Fruit fly (Drosophila melanogaster) whole organism, prepupa: Measurements from ENCODE around the gene Nph.

Source experiments
- Blimp-1 ChIP-seq: fragments of 200-800 bp; sonication (Bioruptor generic); optimal IDR thresholded peaks from 3 replicates; lab custom pipeline; 2017; ENCODE audit warnings: missing biosample characterization, missing genetic modification characterization, mild to moderate bottlenecking, moderate library complexity, missing genetic modification reagents
- CG10631 ChIP-seq: fragments of 200-800 bp; sonication (Bioruptor generic); optimal IDR thresholded peaks from 2 replicates; lab custom pipeline; 2016; ENCODE audit warnings: missing biosample characterization, missing genetic modification characterization
- CG11902 ChIP-seq: fragments of 200-800 bp; sonication (Bioruptor generic); optimal IDR thresholded peaks from 3 replicates; lab custom pipeline; 2016; ENCODE audit warnings: missing biosample characterization, missing genetic modification characterization
- CG1621 ChIP-seq: fragments of 200-800 bp; sonication (Bioruptor generic); optimal IDR thresholded peaks from 3 replicates; lab custom pipeline; 2018; ENCODE audit warnings: missing biosample characterization, mild to moderate bottlenecking, missing genetic modification characterization
- CG3032 ChIP-seq: fragments of 200-800 bp; optimal IDR thresholded peaks from 2 replicates; lab custom pipeline; 2019; ENCODE audit warnings: missing biosample characterization, mild to moderate bottlenecking, missing genetic modification characterization, moderate library complexity
- CG31627 ChIP-seq: fragments of 200-800 bp; sonication (Bioruptor generic); optimal IDR thresholded peaks from 3 replicates; lab custom pipeline; 2016; ENCODE audit warnings: missing biosample characterization, missing genetic modification characterization
- CG34406 ChIP-seq: fragments of 200-800 bp; sonication (Bioruptor generic); optimal IDR thresholded peaks from 3 replicates; lab custom pipeline; 2016; ENCODE audit warnings: missing biosample characterization, missing genetic modification characterization
- CG3919 ChIP-seq: fragments of 200-800 bp; sonication (Bioruptor generic); optimal IDR thresholded peaks from 3 replicates; lab custom pipeline; 2016; ENCODE audit warnings: missing biosample characterization, missing genetic modification characterization
- CG6276 ChIP-seq: fragments of 200-800 bp; sonication (Bioruptor generic); optimal IDR thresholded peaks from 2 replicates; lab custom pipeline; 2017; ENCODE audit warnings: missing biosample characterization, mild to moderate bottlenecking, missing genetic modification characterization
- CG6792 ChIP-seq: fragments of 200-800 bp; sonication (Bioruptor generic); optimal IDR thresholded peaks from 3 replicates; lab custom pipeline; 2016; ENCODE audit warnings: missing biosample characterization, missing genetic modification characterization
- CG6808 ChIP-seq: fragments of 200-800 bp; sonication (Bioruptor generic); optimal IDR thresholded peaks from 3 replicates; lab custom pipeline; 2017; ENCODE audit warnings: missing biosample characterization, missing genetic modification characterization, mild to moderate bottlenecking, moderate library complexity, missing genetic modification reagents
- CG6854 ChIP-seq: fragments of 200-800 bp; sonication (Bioruptor generic); optimal IDR thresholded peaks from 2 replicates; lab custom pipeline; 2017; ENCODE audit warnings: missing biosample characterization, mild to moderate bottlenecking, missing genetic modification characterization
- CG7368 ChIP-seq: fragments of 200-800 bp; sonication (Bioruptor generic); optimal IDR thresholded peaks from 3 replicates; lab custom pipeline; 2016; ENCODE audit warnings: missing biosample characterization, missing genetic modification characterization
- CG8632 ChIP-seq: fragments of 200-800 bp; sonication (Bioruptor generic); optimal IDR thresholded peaks from 3 replicates; lab custom pipeline; 2016; ENCODE audit warnings: missing biosample characterization, missing genetic modification characterization
- CG9139 ChIP-seq: fragments of 200-800 bp; sonication (Bioruptor generic); optimal IDR thresholded peaks from 3 replicates; lab custom pipeline; 2017; ENCODE audit warnings: missing biosample characterization, mild to moderate bottlenecking, missing genetic modification characterization
- Eip75B ChIP-seq: fragments of 200-800 bp; sonication (Bioruptor generic); optimal IDR thresholded peaks from 3 replicates; lab custom pipeline; 2016; ENCODE audit warnings: missing biosample characterization, missing genetic modification characterization
- Eip93F ChIP-seq: fragments of 200-800 bp; sonication (Bioruptor generic); optimal IDR thresholded peaks from 2 replicates; lab custom pipeline; 2016; ENCODE audit warnings: missing biosample characterization, mild to moderate bottlenecking, missing genetic modification characterization
- Ets21C ChIP-seq: fragments of 200-800 bp; sonication (Bioruptor generic); optimal IDR thresholded peaks from 3 replicates; lab custom pipeline; 2016; ENCODE audit warnings: missing biosample characterization, missing genetic modification characterization
- Gug ChIP-seq: fragments of 200-800 bp; sonication (Bioruptor generic); IDR thresholded peaks from 2 replicates; pipeline ENCODE4 v1.3.6; 2022; ENCODE audit warnings: missing biosample characterization, missing genetic modification characterization
- Hr38 ChIP-seq: sonication (Bioruptor generic); optimal IDR thresholded peaks from 2 replicates; lab custom pipeline; 2016; ENCODE audit warnings: missing biosample characterization, missing genetic modification characterization
- Hr39 ChIP-seq: fragments of 200-800 bp; sonication (Bioruptor generic); optimal IDR thresholded peaks from 2 replicates; lab custom pipeline; 2016; ENCODE audit warnings: missing biosample characterization, missing genetic modification characterization
- Hr4 ChIP-seq: fragments of 200-800 bp; sonication (Bioruptor generic); optimal IDR thresholded peaks from 3 replicates; lab custom pipeline; 2016; ENCODE audit warnings: missing biosample characterization, missing genetic modification characterization
- Met ChIP-seq: fragments of 200-800 bp; sonication (Bioruptor generic); optimal IDR thresholded peaks from 3 replicates; lab custom pipeline; 2016; ENCODE audit warnings: missing biosample characterization, missing genetic modification characterization
- OdsH ChIP-seq: fragments of 200-800 bp; sonication (Bioruptor generic); optimal IDR thresholded peaks from 3 replicates; lab custom pipeline; 2016; ENCODE audit warnings: missing biosample characterization, missing genetic modification characterization
- Smox ChIP-seq: fragments of 200-800 bp; sonication (Bioruptor generic); optimal IDR thresholded peaks from 3 replicates; lab custom pipeline; 2016; ENCODE audit warnings: missing biosample characterization, missing genetic modification characterization
- Sox102F ChIP-seq: fragments of 200-800 bp; sonication (Bioruptor generic); optimal IDR thresholded peaks from 2 replicates; lab custom pipeline; 2016; ENCODE audit warnings: missing biosample characterization, mild to moderate bottlenecking, missing genetic modification characterization
- Sox14 ChIP-seq: fragments of 200-800 bp; sonication (Bioruptor generic); optimal IDR thresholded peaks from 3 replicates; lab custom pipeline; 2016; ENCODE audit warnings: missing biosample characterization, missing genetic modification characterization
- Sox15 ChIP-seq: fragments of 200-800 bp; sonication (Bioruptor generic); optimal IDR thresholded peaks from 3 replicates; lab custom pipeline; 2016; ENCODE audit warnings: missing biosample characterization, missing genetic modification characterization
- achi ChIP-seq: fragments of 200-800 bp; sonication (Bioruptor generic); optimal IDR thresholded peaks from 3 replicates; lab custom pipeline; 2016; ENCODE audit warnings: missing biosample characterization, missing genetic modification characterization
- acj6 ChIP-seq: fragments of 200-800 bp; sonication (Bioruptor generic); optimal IDR thresholded peaks from 3 replicates; lab custom pipeline; 2016; ENCODE audit warnings: missing biosample characterization, missing genetic modification characterization
- cyc ChIP-seq: fragments of 200-800 bp; sonication (Bioruptor generic); optimal IDR thresholded peaks from 3 replicates; lab custom pipeline; 2016; ENCODE audit warnings: missing biosample characterization, missing genetic modification characterization
- dac ChIP-seq: fragments of 200-800 bp; sonication (Bioruptor generic); optimal IDR thresholded peaks from 2 replicates; lab custom pipeline; 2017; ENCODE audit warnings: missing biosample characterization, mild to moderate bottlenecking, missing genetic modification characterization
- esn ChIP-seq: fragments of 200-800 bp; sonication (Bioruptor generic); optimal IDR thresholded peaks from 2 replicates; lab custom pipeline; 2016; ENCODE audit warnings: missing biosample characterization, mild to moderate bottlenecking, missing genetic modification characterization, moderate library complexity
- fd59A ChIP-seq: fragments of 200-800 bp; sonication (Bioruptor generic); optimal IDR thresholded peaks from 2 replicates; lab custom pipeline; 2017; ENCODE audit warnings: missing biosample characterization, mild to moderate bottlenecking, missing genetic modification characterization, missing genetic modification reagents
- fd85E ChIP-seq: fragments of 200-800 bp; sonication (Bioruptor generic); optimal IDR thresholded peaks from 3 replicates; lab custom pipeline; 2016; ENCODE audit warnings: missing biosample characterization, missing genetic modification characterization
- fkh ChIP-seq: fragments of 200-800 bp; sonication (Bioruptor generic); optimal IDR thresholded peaks from 3 replicates; lab custom pipeline; 2017; ENCODE audit warnings: missing biosample characterization, mild to moderate bottlenecking, missing genetic modification characterization, moderate library complexity
- lz ChIP-seq: fragments of 200-800 bp; sonication (Bioruptor generic); optimal IDR thresholded peaks from 3 replicates; lab custom pipeline; 2016; ENCODE audit warnings: missing biosample characterization, missing genetic modification characterization
- net ChIP-seq: fragments of 200-800 bp; sonication (Bioruptor generic); optimal IDR thresholded peaks from 3 replicates; lab custom pipeline; 2016; ENCODE audit warnings: missing biosample characterization, missing genetic modification characterization
- pdm3 ChIP-seq: fragments of 200-800 bp; sonication (Bioruptor generic); optimal IDR thresholded peaks from 3 replicates; lab custom pipeline; 2016; ENCODE audit warnings: missing biosample characterization, missing genetic modification characterization
- spab ChIP-seq: fragments of 200-800 bp; sonication (Bioruptor generic); optimal IDR thresholded peaks from 2 replicates; lab custom pipeline; 2017; ENCODE audit warnings: missing biosample characterization, mild to moderate bottlenecking, missing genetic modification characterization, missing genetic modification reagents
- svp ChIP-seq: fragments of 200-800 bp; sonication (Bioruptor generic); peaks from one replicate; lab custom pipeline; 2016; ENCODE audit warnings: missing biosample characterization, missing genetic modification characterization
- vri ChIP-seq: fragments of 200-800 bp; sonication (Bioruptor generic); optimal IDR thresholded peaks from 3 replicates; lab custom pipeline; 2016; ENCODE audit warnings: missing biosample characterization, mild to moderate bottlenecking, missing genetic modification characterization

Nph gene

dm6 chr3R:30005332-30005979, 795 bp upstream of the Nph start (continued):
- TF ChIP-seq Ets21C (GFP tag; lab: Kevin White, UChicago) = no peak
- TF ChIP-seq OdsH (GFP tag; lab: Kevin White, UChicago) = no peak
- TF ChIP-seq Sox15 = no peak
- TF ChIP-seq CG10631 = peak; percentile 51
- no peak for TF ChIP-seq CG31627 (GFP tag; lab: Kevin White, UChicago)
- TF ChIP-seq Eip75B (GFP tag; lab: Kevin White, UChicago) = peak; percentile 41
- peak; percentile 24 for TF ChIP-seq CG3032 (tag; lab: Kevin White, UChicago)
- peak; percentile 10 for TF ChIP-seq CG3919 (GFP tag; lab: Kevin White, UChicago)
- no peak for TF ChIP-seq Met (GFP tag; lab: Kevin White, UChicago)
- no peak for TF ChIP-seq fd85E
- TF ChIP-seq Blimp-1 (GFP tag; lab: Kevin White, UChicago) = no peak
- TF ChIP-seq CG8632 (GFP tag; lab: Kevin White, UChicago) = no peak
- no peak for TF ChIP-seq Sox102F (GFP tag; lab: Kevin White, UChicago)

DNA sequence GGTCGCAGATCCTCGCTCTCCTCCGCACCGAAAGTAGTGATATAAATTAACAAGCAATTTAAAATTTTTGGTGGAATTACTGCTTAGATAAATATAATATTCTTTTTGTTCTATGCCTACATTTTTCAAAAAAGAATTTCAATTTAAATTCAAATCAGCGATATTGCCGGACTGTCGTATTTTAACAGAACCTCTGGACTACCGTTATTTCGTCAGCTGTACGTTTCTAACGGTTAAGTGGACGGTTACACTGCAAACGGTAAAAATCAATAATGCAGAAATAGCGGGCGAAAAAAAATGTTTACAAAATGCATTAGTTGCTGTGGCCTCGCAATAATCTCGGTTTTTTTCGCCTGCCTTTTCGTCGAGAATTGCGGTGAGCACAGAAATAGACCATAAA, 4.4 kb downstream of the Nph start, which contains the start of gene Tace:
Tace (plus strand) TSS at position 245 of the 400 bp plus-strand sequence.
- TF ChIP-seq CG6854 (GFP tag; lab: Kevin White, UChicago) (no peak), spab (GFP tag; lab: Kevin White, UChicago) (no peak), fd85E (no peak), esn (GFP tag; lab: Kevin White, UChicago) (no peak), CG6276 (GFP tag; lab: Kevin White, UChicago) (no peak), Hr38 (no peak), Eip93F (GFP tag; lab: Kevin White, UChicago) (no peak)
- TF ChIP-seq, all 60 proteins: peak for 0

DNA sequence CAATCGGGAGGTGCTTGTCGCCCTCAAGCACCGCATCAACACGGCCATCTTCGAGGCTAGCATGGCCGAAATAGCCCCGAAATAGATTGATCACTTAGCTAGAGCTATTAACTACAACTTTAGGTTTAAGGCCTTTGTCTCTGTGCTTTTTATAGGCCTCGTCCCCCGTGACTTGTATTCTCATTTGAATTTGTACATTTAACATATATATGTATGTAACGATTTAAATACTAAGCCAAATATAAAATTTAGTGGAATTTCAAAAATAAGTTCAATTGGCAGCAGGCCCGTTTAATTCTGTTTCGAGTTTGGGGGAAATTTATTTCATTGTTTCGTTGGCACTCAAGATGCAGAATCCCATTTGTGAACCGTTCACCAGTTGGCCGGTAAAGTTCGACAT, 5.2 kb downstream of the Nph start, which contains the start of gene CG34298:
CG34298 (plus strand) TSS at position 301 of the 400 bp plus-strand sequence.
- TF ChIP-seq Hr39 (GFP tag; lab: Kevin White, UChicago) (no peak), acj6 (GFP tag; lab: Kevin White, UChicago) (no peak), Met (GFP tag; lab: Kevin White, UChicago) (no peak), CG7368 (no peak), Eip93F (GFP tag; lab: Kevin White, UChicago) (no peak), cyc (GFP tag; lab: Kevin White, UChicago) (no peak), pdm3 (GFP tag; lab: Kevin White, UChicago) (no peak), CG11902 (GFP tag; lab: Kevin White, UChicago) (no peak), vri (GFP tag; lab: Kevin White, UChicago) (no peak), CG9139 (GFP tag; lab: Kevin White, UChicago) (no peak), svp (no peak), CG10631 (no peak), Blimp-1 (GFP tag; lab: Kevin White, UChicago) (no peak), CG34406 (no peak), lz (GFP tag; lab: Kevin White, UChicago) (no peak), Hr4 (no peak), Hr38 (no peak), CG1621 (tag; lab: Kevin White, UChicago) (no peak), CG6854 (GFP tag; lab: Kevin White, UChicago) (no peak)

- TF ChIP-seq Gug (GFP tag; lab: Robert Waterston, UW) (peak; percentile 52; the same call in 1 of the 2 replicates), CG10631 (no peak), lz (GFP tag; lab: Kevin White, UChicago) (peak; percentile 57), fd59A (GFP tag; lab: Kevin White, UChicago) (no peak), dac (GFP tag; lab: Kevin White, UChicago) (no peak), CG6792 (no peak), esn (GFP tag; lab: Kevin White, UChicago) (peak; percentile 58), net (GFP tag; lab: Kevin White, UChicago) (no peak), Sox14 (peak; percentile 80), achi (GFP tag; lab: Kevin White, UChicago) (no peak), CG1621 (tag; lab: Kevin White, UChicago) (no peak), spab (GFP tag; lab: Kevin White, UChicago) (no peak), Sox15 (no peak), cyc (GFP tag; lab: Kevin White, UChicago) (peak; percentile 49), Smox (GFP tag; lab: Kevin White, UChicago) (no peak), Ets21C (GFP tag; lab: Kevin White, UChicago) (no peak), svp (no peak), CG6808 (GFP tag; lab: Kevin White, UChicago) (no peak), CG3919 (GFP tag; lab: Kevin White, UChicago) (no peak), vri (GFP tag; lab: Kevin White, UChicago) (no peak), fkh (peak; percentile 66), CG11902 (GFP tag; lab: Kevin White, UChicago) (peak; percentile 38), acj6 (GFP tag; lab: Kevin White, UChicago) (no peak), Hr39 (GFP tag; lab: Kevin White, UChicago) (no peak), pdm3 (GFP tag; lab: Kevin White, UChicago) (no peak), Hr38 (no peak)
These were observed 6.9 kb downstream of the Nph start, which contains the start of the genes CG15525 and CG11504 for dm6 chr3R:29997607-29998236. Gene CG15525 (minus strand): TSS chr3R:29997676. Gene CG11504 (plus strand): TSS chr3R:29997900.
